Worm (Caenorhabditis elegans) whole organism, L4/young adult: Measurements from ENCODE around the gene T25D1.2.

ENCODE experiments used
- dao-5 ChIP-seq: sonication (generic microtip); optimal IDR thresholded peaks from 2 replicates; lab custom pipeline; 2016; ENCODE audit warnings: missing genotype, missing genetic modification characterization, moderate library complexity, missing compliant biosample characterization
- him-1 ChIP-seq: sonication (generic microtip); optimal IDR thresholded peaks from 2 replicates; lab custom pipeline; 2016; ENCODE audit warnings: missing genotype, missing genetic modification reagents, missing genetic modification characterization, missing compliant biosample characterization

- TF ChIP-seq him-1 (tag; lab: Kevin White, UChicago): no peak
- no peak for TF ChIP-seq dao-5 (tag; lab: Kevin White, UChicago)
Observed at ce11 chrX:16524310-16524709, 8.9 kb downstream of the T25D1.2 start.
